Fruit fly (Drosophila melanogaster): ENCODE results near the gene Klc.
A peak's percentile ranks its signal among the peaks of the same experiment; 100 is the strongest.

The Klc gene

dm6 chr3L:12701335-12701734 is 48.5 kb downstream of the Klc start (continued):
- peak; percentile 18 for TF ChIP-seq CG9727 (GFP tag; optimal IDR thresholded peaks at IDR 0.05)
- TF ChIP-seq lola (GFP tag; optimal IDR thresholded peaks at IDR 0.05) = peak in 1 of 3 experiments; percentile 12

- TF ChIP-seq Nf-YB (GFP tag; optimal IDR thresholded peaks at IDR 0.05) (peak; percentile 58), Deaf1 (tag; optimal IDR thresholded peaks at IDR 0.05) (peak; percentile 80), CG12104 (GFP tag; optimal IDR thresholded peaks at IDR 0.05) (no peak), D (optimal IDR thresholded peaks at IDR 0.05) (peak; percentile 15), D (GFP tag; optimal IDR thresholded peaks at IDR 0.05) (no peak), CG13894 (tag; optimal IDR thresholded peaks at IDR 0.05) (peak; percentile 83), mirr (GFP tag; optimal IDR thresholded peaks at IDR 0.05) (peak; percentile 76), Nf-YC (tag; optimal IDR thresholded peaks at IDR 0.05) (peak; percentile 75), lab (GFP tag; optimal IDR thresholded peaks at IDR 0.05) (no peak)
Measured at dm6 chr3L:12700509-12700995, 49.3 kb downstream of the Klc start.

- TF ChIP-seq CG32772 (GFP tag; IDR thresholded peaks at IDR 0.05) (no peak), phol (tag; optimal IDR thresholded peaks at IDR 0.05) (no peak), pho (GFP tag; optimal IDR thresholded peaks at IDR 0.05) (no peak), CG14965 (GFP tag; optimal IDR thresholded peaks at IDR 0.05; ENCODE audit: borderline replicate concordance) (no peak), eve (GFP tag; optimal IDR thresholded peaks at IDR 0.05) (no peak), CG2202 (tag; optimal IDR thresholded peaks at IDR 0.05) (no peak), repo (GFP tag; optimal IDR thresholded peaks at IDR 0.05) (no peak), Lim3 (GFP tag; IDR thresholded peaks at IDR 0.05) (no peak), al (GFP tag; IDR thresholded peaks at IDR 0.05) (no peak), gt (GFP tag; IDR thresholded peaks at IDR 0.05) (no peak), scrt (GFP tag; optimal IDR thresholded peaks at IDR 0.05) (no peak), Asciz (GFP tag; optimal IDR thresholded peaks at IDR 0.05) (no peak)
Measured at dm6 chr3L:12698236-12698635, 51.6 kb downstream of the Klc start.

- peak; percentile 95 for TF ChIP-seq D (optimal IDR thresholded peaks at IDR 0.05)
- TF ChIP-seq D (GFP tag; optimal IDR thresholded peaks at IDR 0.05) = no peak
- no peak for TF ChIP-seq CG2889 (GFP tag; IDR thresholded peaks at IDR 0.05)
- no peak for TF ChIP-seq CG11696 (GFP tag; IDR thresholded peaks at IDR 0.05)
- peak; percentile 91 for TF ChIP-seq twi (tag; optimal IDR thresholded peaks at IDR 0.05)
- no peak for TF ChIP-seq klu (GFP tag; IDR thresholded peaks at IDR 0.05)
- no peak for TF ChIP-seq Rx (GFP tag; IDR thresholded peaks at IDR 0.05)
- no peak for TF ChIP-seq crc (GFP tag; optimal IDR thresholded peaks at IDR 0.05)
- peak; percentile 38 for TF ChIP-seq Kr (GFP tag; optimal IDR thresholded peaks at IDR 0.05)
- no peak for TF ChIP-seq yki (optimal IDR thresholded peaks at IDR 0.05)
- no peak for TF ChIP-seq dimm (GFP tag; IDR thresholded peaks at IDR 0.05)
- no peak for TF ChIP-seq tap (tag; optimal IDR thresholded peaks at IDR 0.05)
- TF ChIP-seq Med (GFP tag) = peak; percentile 30
- no peak for TF ChIP-seq MTF-1 (GFP tag; optimal IDR thresholded peaks at IDR 0.05; ENCODE audit: borderline replicate concordance)
- TF ChIP-seq CG6272 (GFP tag; IDR thresholded peaks at IDR 0.05) = no peak
- no peak for TF ChIP-seq Eip74EF (GFP tag; optimal IDR thresholded peaks at IDR 0.05)
- TF ChIP-seq CG6689 (GFP tag; IDR thresholded peaks at IDR 0.05) = no peak
- no peak for TF ChIP-seq usp (GFP tag; optimal IDR thresholded peaks at IDR 0.05)
- TF ChIP-seq zen (tag; optimal IDR thresholded peaks at IDR 0.05) = peak; percentile 31
- no peak for TF ChIP-seq Dip2 (GFP tag; IDR thresholded peaks at IDR 0.05)
- TF ChIP-seq insv (GFP tag; optimal IDR thresholded peaks at IDR 0.05) = peak in 1 of 2 experiments; percentile 73
- no peak for TF ChIP-seq ap (GFP tag; IDR thresholded peaks at IDR 0.05)
Measured at dm6 chr3L:12697531-12697930, 52.3 kb downstream of the Klc start.
